Fruit fly (Drosophila melanogaster) whole organism, embryonic: Measurements from ENCODE around the gene ATP7.

Source experiments
- CG3065 ChIP-seq: fragments of 200-800 bp; sonication (Bioruptor generic); optimal IDR thresholded peaks from 2 replicates; lab custom pipeline; 2016; ENCODE audit warnings: missing biosample characterization, missing genetic modification characterization
- CG33557 ChIP-seq: fragments of 200-800 bp; sonication (Bioruptor generic); optimal IDR thresholded peaks from 2 replicates; lab custom pipeline; 2019; ENCODE audit warnings: missing biosample characterization, mild to moderate bottlenecking, missing genetic modification characterization, moderate library complexity
- MBD-R2 ChIP-seq: fragments of 200-800 bp; sonication (Bioruptor generic); IDR thresholded peaks from 2 replicates; pipeline ENCODE4 v1.3.6; 2022; ENCODE audit warnings: missing biosample characterization, missing genetic modification characterization
- psq ChIP-seq: fragments of 200-800 bp; sonication (Bioruptor generic); optimal IDR thresholded peaks from 2 replicates; lab custom pipeline; 2017; ENCODE audit warnings: missing biosample characterization, missing genetic modification characterization

DNA sequence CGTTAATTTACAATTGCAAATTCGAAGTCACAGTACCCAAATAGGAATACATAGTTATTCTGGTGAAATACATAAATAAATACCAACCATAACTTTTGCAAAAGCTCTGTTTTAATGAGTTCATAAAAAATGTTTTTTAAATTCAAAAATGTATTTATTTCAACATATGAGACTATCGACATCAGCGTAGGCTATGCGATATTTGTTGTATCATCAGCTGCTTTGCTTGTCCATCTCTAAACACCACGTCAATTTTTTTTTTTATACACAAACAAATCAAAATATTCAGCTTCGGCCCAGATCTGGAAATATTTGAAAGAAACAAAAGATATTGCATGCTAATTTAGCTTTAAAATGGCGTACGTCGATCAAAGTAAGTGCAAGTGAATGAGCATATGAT lies 33.3 kb downstream of the ATP7 start, which contains the start of gene CG1840:
- TF ChIP-seq CG33557 (GFP tag; lab: Kevin White, UChicago) (no peak), MBD-R2 (GFP tag; lab: Robert Waterston, UW) (peak; percentile 61), CG3065 (no peak), psq (GFP tag; lab: Kevin White, UChicago) (no peak)
